5 fruit fly cellular contexts compared by ENCODE assay signal in the genomic region with DNA sequence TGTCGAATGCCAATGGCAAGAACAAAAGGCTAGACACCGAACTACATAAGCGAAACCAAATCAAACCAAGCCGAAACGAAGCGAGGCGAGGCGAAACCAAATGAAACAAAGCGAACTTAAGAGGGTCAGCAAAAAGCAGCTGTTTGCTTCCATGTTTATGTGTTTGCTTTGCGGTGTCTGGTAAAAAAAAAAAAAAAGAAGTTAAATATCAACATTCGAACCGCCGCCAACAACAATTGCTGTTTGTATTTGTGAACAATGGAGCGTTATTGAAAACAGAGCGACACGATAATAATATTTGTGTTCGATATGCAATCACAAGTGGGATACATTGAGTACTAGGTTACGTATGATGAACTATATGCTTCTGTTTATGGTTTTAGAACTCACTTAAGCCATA.
TF ChIP-seq lines count a peak whose summit lies in the region.

No protein-coding gene starts in this region.

- no peak for TF ChIP-seq CTCF in whole organism, embryonic (GFP tag; optimal IDR thresholded peaks at IDR 0.05; lab: Kevin White, UChicago)

TF ChIP-seq in whole organism, adult, 20 proteins besides CTCF, POLR2A, EP300 and RAD21:
- TF ChIP-seq cnc (optimal IDR thresholded peaks at IDR 0.05; lab: Kevin White, UChicago), result no peak
- TF ChIP-seq tj (GFP tag; optimal IDR thresholded peaks at IDR 0.05; lab: Kevin White, UChicago), result no peak
- no peak for TF ChIP-seq Hr96 (GFP tag; optimal IDR thresholded peaks at IDR 0.05; lab: Kevin White, UChicago)
- TF ChIP-seq ovo (GFP tag; optimal IDR thresholded peaks at IDR 0.05; lab: Kevin White, UChicago), result peak; percentile 50
- no peak for TF ChIP-seq CG1620 (GFP tag; optimal IDR thresholded peaks at IDR 0.05; lab: Kevin White, UChicago)
- no peak for TF ChIP-seq CG5204 (GFP tag; optimal IDR thresholded peaks at IDR 0.05; lab: Kevin White, UChicago)
- TF ChIP-seq pad (GFP tag; optimal IDR thresholded peaks at IDR 0.05; lab: Kevin White, UChicago), result peak; percentile 14
- TF ChIP-seq Mnt (GFP tag; optimal IDR thresholded peaks at IDR 0.05; lab: Kevin White, UChicago), result no peak
- TF ChIP-seq cic (GFP tag; optimal IDR thresholded peaks at IDR 0.05; lab: Kevin White, UChicago), result no peak
- TF ChIP-seq toe (GFP tag; optimal IDR thresholded peaks at IDR 0.05; lab: Kevin White, UChicago), result no peak
- TF ChIP-seq Clk (GFP tag; optimal IDR thresholded peaks at IDR 0.05; lab: Kevin White, UChicago), result no peak
- no peak for TF ChIP-seq CG33017 (tag; optimal IDR thresholded peaks at IDR 0.05; lab: Kevin White, UChicago)
- TF ChIP-seq CG7101 (tag; optimal IDR thresholded peaks at IDR 0.05; lab: Kevin White, UChicago), result peak; percentile 59
- TF ChIP-seq kay (GFP tag; lab: Kevin White, UChicago; ENCODE audit: borderline replicate concordance), result no peak
- peak; percentile 46 for TF ChIP-seq Crg-1 (GFP tag; optimal IDR thresholded peaks at IDR 0.05; lab: Kevin White, UChicago)
- no peak for TF ChIP-seq CG14711 (tag; optimal IDR thresholded peaks at IDR 0.05; lab: Kevin White, UChicago)

TF ChIP-seq in whole organism, embryonic, 481 proteins besides CTCF, POLR2A, EP300 and RAD21 (continues in another document):
- peak; percentile 31 for TF ChIP-seq CG7556 (GFP tag; optimal IDR thresholded peaks at IDR 0.05; lab: Kevin White, UChicago)
- TF ChIP-seq Dip2 (GFP tag; IDR thresholded peaks at IDR 0.05; lab: Robert Waterston, UW), result no peak
- TF ChIP-seq Hmr (GFP tag; optimal IDR thresholded peaks at IDR 0.05; lab: Kevin White, UChicago), result peak; percentile 73
- TF ChIP-seq Optix (GFP tag; IDR thresholded peaks at IDR 0.05; lab: Robert Waterston, UW), result no peak
- peak; percentile 21 for TF ChIP-seq CHES-1-like (GFP tag; optimal IDR thresholded peaks at IDR 0.05; lab: Kevin White, UChicago)
- no peak for TF ChIP-seq CG15696 (tag; optimal IDR thresholded peaks at IDR 0.05; lab: Kevin White, UChicago)
- no peak for TF ChIP-seq CG10366 (GFP tag; IDR thresholded peaks at IDR 0.05; lab: Robert Waterston, UW)
- no peak for TF ChIP-seq cas (GFP tag; IDR thresholded peaks at IDR 0.05; lab: Robert Waterston, UW)
- TF ChIP-seq eyg (GFP tag; optimal IDR thresholded peaks at IDR 0.05; lab: Kevin White, UChicago), result peak; percentile 44
- TF ChIP-seq crc (GFP tag; optimal IDR thresholded peaks at IDR 0.05; lab: Kevin White, UChicago), result no peak
- TF ChIP-seq CkIIα-i1 (GFP tag; IDR thresholded peaks at IDR 0.05; lab: Robert Waterston, UW), result no peak
- TF ChIP-seq da (GFP tag; optimal IDR thresholded peaks at IDR 0.05; lab: Kevin White, UChicago), result no peak
- TF ChIP-seq pum (GFP tag; optimal IDR thresholded peaks at IDR 0.05; lab: Kevin White, UChicago), result no peak
- no peak for TF ChIP-seq salm (tag; optimal IDR thresholded peaks at IDR 0.05; lab: Kevin White, UChicago)
- no peak for TF ChIP-seq CG17328 (GFP tag; IDR thresholded peaks at IDR 0.05; lab: Robert Waterston, UW)
- no peak for TF ChIP-seq HLH3B (GFP tag; IDR thresholded peaks at IDR 0.05; lab: Robert Waterston, UW)
- TF ChIP-seq bab2 (GFP tag; optimal IDR thresholded peaks at IDR 0.05; lab: Kevin White, UChicago), result no peak
- TF ChIP-seq CG6765 (GFP tag; optimal IDR thresholded peaks at IDR 0.05; lab: Kevin White, UChicago), result peak; percentile 53
- peak; percentile 6 for TF ChIP-seq CG9727 (GFP tag; optimal IDR thresholded peaks at IDR 0.05; lab: Kevin White, UChicago)

TF ChIP-seq in whole organism, prepupa, 60 proteins besides CTCF, POLR2A, EP300 and RAD21 (continues in another document):
- TF ChIP-seq CG15336 (GFP tag; IDR thresholded peaks at IDR 0.05; lab: Robert Waterston, UW), result no peak
- peak; percentile 30 for TF ChIP-seq CG10669 (GFP tag; optimal IDR thresholded peaks at IDR 0.05; lab: Kevin White, UChicago)
- TF ChIP-seq Sox14 (GFP tag; optimal IDR thresholded peaks at IDR 0.05; lab: Kevin White, UChicago), result no peak
- peak; percentile 61 for TF ChIP-seq CG6163 (GFP tag; IDR thresholded peaks at IDR 0.05; lab: Robert Waterston, UW)
- TF ChIP-seq CG3032 (tag; optimal IDR thresholded peaks at IDR 0.05; lab: Kevin White, UChicago), result peak; percentile 30
- peak; percentile 10 for TF ChIP-seq CG6854 (GFP tag; optimal IDR thresholded peaks at IDR 0.05; lab: Kevin White, UChicago)
- TF ChIP-seq fkh (GFP tag; optimal IDR thresholded peaks at IDR 0.05; lab: Kevin White, UChicago), result peak; percentile 78
- TF ChIP-seq Hr39 (GFP tag; optimal IDR thresholded peaks at IDR 0.05; lab: Kevin White, UChicago), result no peak
- TF ChIP-seq CG16779 (tag; optimal IDR thresholded peaks at IDR 0.05; lab: Kevin White, UChicago), result peak; percentile 13
- no peak for TF ChIP-seq Smox (GFP tag; optimal IDR thresholded peaks at IDR 0.05; lab: Kevin White, UChicago)
- TF ChIP-seq Eip78C (GFP tag; lab: Kevin White, UChicago), result peak; percentile 75
- TF ChIP-seq esn (GFP tag; optimal IDR thresholded peaks at IDR 0.05; lab: Kevin White, UChicago), result peak; percentile 31
- TF ChIP-seq CG4318 (GFP tag; optimal IDR thresholded peaks at IDR 0.05; lab: Kevin White, UChicago), result no peak
- peak; percentile 55 for TF ChIP-seq CG6792 (GFP tag; optimal IDR thresholded peaks at IDR 0.05; lab: Kevin White, UChicago)
- TF ChIP-seq ss (GFP tag; optimal IDR thresholded peaks at IDR 0.05; lab: Kevin White, UChicago), result peak in 1 of 2 experiments; percentile 61
- TF ChIP-seq CG6808 (GFP tag; optimal IDR thresholded peaks at IDR 0.05; lab: Kevin White, UChicago), result peak; percentile 27
- TF ChIP-seq CG10631 (GFP tag; optimal IDR thresholded peaks at IDR 0.05; lab: Kevin White, UChicago), result peak; percentile 7
- TF ChIP-seq CG7368 (GFP tag; optimal IDR thresholded peaks at IDR 0.05; lab: Kevin White, UChicago), result peak; percentile 28
- TF ChIP-seq CG3919 (GFP tag; optimal IDR thresholded peaks at IDR 0.05; lab: Kevin White, UChicago), result peak; percentile 4

TF ChIP-seq in whole organism, pupa, 21 proteins besides CTCF, POLR2A, EP300 and RAD21:
- TF ChIP-seq gl (tag; optimal IDR thresholded peaks at IDR 0.05; lab: Kevin White, UChicago), result peak; percentile 39
- peak; percentile 7 for TF ChIP-seq Pif1B (GFP tag; optimal IDR thresholded peaks at IDR 0.05; lab: Kevin White, UChicago)
- TF ChIP-seq fd96Ca (GFP tag; IDR thresholded peaks at IDR 0.05; lab: Robert Waterston, UW), result 0 out of 3 replicates have a peak, but pooled peaks have one; percentile 32
- TF ChIP-seq CG13204 (GFP tag; optimal IDR thresholded peaks at IDR 0.05; lab: Kevin White, UChicago), result peak; percentile 33
- peak; percentile 11 for TF ChIP-seq CG34367 (tag; optimal IDR thresholded peaks at IDR 0.05; lab: Kevin White, UChicago)
- TF ChIP-seq CG8159 (tag; optimal IDR thresholded peaks at IDR 0.05; lab: Kevin White, UChicago), result peak; percentile 2
- peak; percentile 51 for TF ChIP-seq Pif1A (GFP tag; optimal IDR thresholded peaks at IDR 0.05; lab: Kevin White, UChicago)
- no peak for TF ChIP-seq CG14655 (GFP tag; optimal IDR thresholded peaks at IDR 0.05; lab: Kevin White, UChicago)
- TF ChIP-seq CG15710 (tag; optimal IDR thresholded peaks at IDR 0.05; lab: Kevin White, UChicago), result no peak

TF ChIP-seq in whole organism, wandering third instar larva, 38 proteins besides CTCF, POLR2A, EP300 and RAD21:
- TF ChIP-seq br (GFP tag; optimal IDR thresholded peaks at IDR 0.05; lab: Kevin White, UChicago) (peak; percentile 14), Sp1 (GFP tag; optimal IDR thresholded peaks at IDR 0.05; lab: Kevin White, UChicago) (no peak), foxo (GFP tag; optimal IDR thresholded peaks at IDR 0.05; lab: Kevin White, UChicago) (peak in 1 of 2 experiments; percentile 46), fru (GFP tag; optimal IDR thresholded peaks at IDR 0.05; lab: Kevin White, UChicago) (peak; percentile 26), Hnf4 (GFP tag; optimal IDR thresholded peaks at IDR 0.05; lab: Kevin White, UChicago) (peak; percentile 23), rgr (GFP tag; optimal IDR thresholded peaks at IDR 0.05; lab: Kevin White, UChicago) (peak; percentile 55), OdsH (GFP tag; optimal IDR thresholded peaks at IDR 0.05; lab: Kevin White, UChicago) (peak; percentile 50), h (GFP tag; optimal IDR thresholded peaks at IDR 0.05; lab: Kevin White, UChicago) (peak; percentile 29), CrebA (GFP tag; optimal IDR thresholded peaks at IDR 0.05; lab: Kevin White, UChicago; ENCODE audit: borderline replicate concordance) (no peak), usp (GFP tag; optimal IDR thresholded peaks at IDR 0.05; lab: Kevin White, UChicago) (no peak), GATAd (GFP tag; optimal IDR thresholded peaks at IDR 0.05; lab: Kevin White, UChicago) (no peak), Jra (GFP tag; optimal IDR thresholded peaks at IDR 0.05; lab: Kevin White, UChicago) (peak; percentile 9), tai (GFP tag; optimal IDR thresholded peaks at IDR 0.05; lab: Kevin White, UChicago) (no peak), Vsx2 (GFP tag; optimal IDR thresholded peaks at IDR 0.05; lab: Kevin White, UChicago; ENCODE audit: partially characterized antibody) (no peak)
